Worm (Caenorhabditis elegans) whole organism, midembryonic: ENCODE data around the gene fbxb-119.

Experiments used
- T22C8.4 ChIP-seq: fragments of 200-800 bp; sonication (Bioruptor generic); IDR thresholded peaks from 2 replicates; pipeline ENCODE4 v1.3.6; 2022; ENCODE audit warnings: missing genetic modification characterization, missing compliant biosample characterization
- cog-1 ChIP-seq: sonication (generic microtip); optimal IDR thresholded peaks from 2 replicates; lab custom pipeline; 2016; ENCODE audit warnings: missing genetic modification characterization, missing compliant biosample characterization
- flt-1 ChIP-seq: fragments of 200-800 bp; sonication (Bioruptor generic); IDR thresholded peaks from 2 replicates; pipeline ENCODE4 v1.3.6; 2022; ENCODE audit warnings: missing genetic modification characterization, missing compliant biosample characterization
- klf-2 ChIP-seq: fragments of 200-800 bp; sonication (Bioruptor generic); conservative IDR thresholded peaks from 2 replicates; pipeline ENCODE4 v1.3.6; 2022; ENCODE audit warnings: missing genetic modification reagents, missing genetic modification characterization, missing compliant biosample characterization
- med-1 ChIP-seq: sonication (generic microtip); optimal IDR thresholded peaks from 2 replicates; lab custom pipeline; 2017; ENCODE audit warnings: missing genetic modification characterization, mild to moderate bottlenecking, missing compliant biosample characterization, antibody characterized with exemption, missing genetic modification reagents; ENCODE audit not compliant: insufficient read depth
- ref-1 ChIP-seq: fragments of 200-800 bp; sonication (Bioruptor generic); conservative IDR thresholded peaks from 2 replicates; pipeline ENCODE4 v1.3.6; 2022; ENCODE audit warnings: missing genetic modification reagents, missing genetic modification characterization, missing compliant biosample characterization
- tab-1 ChIP-seq: fragments of 200-800 bp; sonication (Bioruptor generic); IDR thresholded peaks from 2 replicates; pipeline ENCODE4 v1.3.6; 2022; ENCODE audit warnings: missing genetic modification characterization, missing compliant biosample characterization
- ztf-23 ChIP-seq: fragments of 200-800 bp; sonication (Bioruptor generic); IDR thresholded peaks from 2 replicates; pipeline ENCODE4 v1.3.6; 2022; ENCODE audit warnings: missing genetic modification reagents, missing genetic modification characterization, missing compliant biosample characterization
- ztf-29 ChIP-seq: fragments of 200-800 bp; sonication (Bioruptor generic); IDR thresholded peaks from 2 replicates; pipeline ENCODE4 v1.3.6; 2022; ENCODE audit warnings: missing genetic modification reagents, missing genetic modification characterization, missing compliant biosample characterization

ce11 chrV:18350721-18351120, 32.3 kb downstream of the fbxb-119 start, which contains the start of gene C08E8.11:
- TF ChIP-seq flt-1 (GFP tag; lab: Robert Waterston, UW) (no peak), tab-1 (GFP tag; lab: Robert Waterston, UW) (no peak), ref-1 (GFP tag; lab: Robert Waterston, UW) (no peak), T22C8.4 (no peak), ztf-23 (no peak), ztf-29 (GFP tag; lab: Robert Waterston, UW) (no peak), cog-1 (tag; lab: Kevin White, UChicago) (no peak), klf-2 (GFP tag; lab: Robert Waterston, UW) (no peak), med-1 (GFP tag; lab: Kevin White, UChicago) (no peak)
